6 fruit fly cellular contexts compared by ENCODE assay signal in the genomic region with DNA sequence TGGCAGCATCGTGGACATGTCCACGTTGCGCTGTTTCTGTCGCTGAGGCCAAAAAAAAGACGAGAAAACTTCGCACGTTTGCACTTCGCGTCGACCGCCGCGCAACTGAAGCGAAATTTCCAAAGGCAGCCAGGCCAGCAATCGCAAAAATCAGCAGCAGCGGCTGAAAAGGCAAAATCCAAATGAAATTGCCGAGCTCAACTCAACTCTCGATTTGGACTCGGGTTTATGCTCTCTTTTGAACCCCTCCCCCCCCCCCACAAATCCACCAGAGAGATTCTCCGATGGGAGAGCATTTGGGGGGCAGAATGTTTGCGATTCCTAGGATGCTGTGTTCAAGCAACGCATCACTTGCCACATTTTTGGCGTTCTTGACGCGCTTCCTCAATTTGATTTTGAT.
A peak's percentile ranks its signal among the peaks of the same experiment; 100 is the strongest.
TF ChIP-seq lines count a peak whose summit lies in the region.

A gene (minus strand): TSS at position 88 of the 400 bp plus-strand sequence.

- no peak for TF ChIP-seq CTCF in whole organism, embryonic (GFP tag; optimal IDR thresholded peaks at IDR 0.05; lab: Kevin White, UChicago)

TF ChIP-seq in whole organism, 6 proteins besides CTCF, POLR2A, EP300 and RAD21:
- TF ChIP-seq CG8478 (optimal IDR thresholded peaks at IDR 0.05; lab: Kevin White, UChicago) (no peak), Dll (optimal IDR thresholded peaks at IDR 0.05; lab: Kevin White, UChicago) (peak; percentile 43)

TF ChIP-seq in whole organism, adult, 20 proteins besides CTCF, POLR2A, EP300 and RAD21:
- no peak for TF ChIP-seq kay (GFP tag; lab: Kevin White, UChicago; ENCODE audit: borderline replicate concordance)
- peak; percentile 28 for TF ChIP-seq Mnt (GFP tag; optimal IDR thresholded peaks at IDR 0.05; lab: Kevin White, UChicago)

TF ChIP-seq in whole organism, embryonic, 481 proteins besides CTCF, POLR2A, EP300 and RAD21 (continues in another document):
- TF ChIP-seq CG33213 (GFP tag; optimal IDR thresholded peaks at IDR 0.05; lab: Kevin White, UChicago) (no peak), gsb (GFP tag; IDR thresholded peaks at IDR 0.05; lab: Robert Waterston, UW) (no peak), Hand (GFP tag; optimal IDR thresholded peaks at IDR 0.05; lab: Kevin White, UChicago) (no peak), Scr (GFP tag; IDR thresholded peaks at IDR 0.05; lab: Robert Waterston, UW; ENCODE audit: partially characterized antibody) (peak; percentile 9; the same call in 1 of the 2 replicates), HmgZ (tag; optimal IDR thresholded peaks at IDR 0.05; lab: Kevin White, UChicago) (no peak), E2f1 (GFP tag; IDR thresholded peaks at IDR 0.05; lab: Robert Waterston, UW) (no peak), Gug (GFP tag; IDR thresholded peaks at IDR 0.05; lab: Robert Waterston, UW) (no peak), zfh1 (GFP tag; IDR thresholded peaks at IDR 0.05; lab: Robert Waterston, UW) (no peak), Lpt (GFP tag; optimal IDR thresholded peaks at IDR 0.05; lab: Kevin White, UChicago) (no peak), odd (GFP tag; optimal IDR thresholded peaks at IDR 0.05; lab: Kevin White, UChicago) (no peak), Hsf (GFP tag; optimal IDR thresholded peaks at IDR 0.05; lab: Kevin White, UChicago) (no peak), CG4820 (GFP tag; optimal IDR thresholded peaks at IDR 0.05; lab: Kevin White, UChicago) (no peak), CG15601 (tag; optimal IDR thresholded peaks at IDR 0.05; lab: Kevin White, UChicago) (no peak), PHDP (tag; optimal IDR thresholded peaks at IDR 0.05; lab: Kevin White, UChicago) (no peak), CG8290 (GFP tag; optimal IDR thresholded peaks at IDR 0.05; lab: Kevin White, UChicago) (no peak), CG8290 (tag; optimal IDR thresholded peaks at IDR 0.05; lab: Kevin White, UChicago) (peak in 1 of 2 experiments; percentile 13), CG30431 (GFP tag; optimal IDR thresholded peaks at IDR 0.05; lab: Kevin White, UChicago) (no peak), mam (GFP tag; optimal IDR thresholded peaks at IDR 0.05; lab: Kevin White, UChicago) (no peak), C15 (GFP tag; IDR thresholded peaks at IDR 0.05; lab: Robert Waterston, UW) (no peak), CG42726 (GFP tag; IDR thresholded peaks at IDR 0.05; lab: Robert Waterston, UW; ENCODE audit: partially characterized antibody) (peak; percentile 51; the same call in 1 of the 2 replicates)

TF ChIP-seq in whole organism, prepupa, 60 proteins besides CTCF, POLR2A, EP300 and RAD21:
- TF ChIP-seq CG6163 (GFP tag; IDR thresholded peaks at IDR 0.05; lab: Robert Waterston, UW) = 0 out of 3 replicates have a peak, but pooled peaks have one; percentile 45
- no peak for TF ChIP-seq Eip75B (GFP tag; optimal IDR thresholded peaks at IDR 0.05; lab: Kevin White, UChicago)
- no peak for TF ChIP-seq net (GFP tag; optimal IDR thresholded peaks at IDR 0.05; lab: Kevin White, UChicago)
- TF ChIP-seq lz (GFP tag; optimal IDR thresholded peaks at IDR 0.05; lab: Kevin White, UChicago) = no peak
- TF ChIP-seq CG11762 (GFP tag; optimal IDR thresholded peaks at IDR 0.05; lab: Kevin White, UChicago; ENCODE audit: insufficient read depth) = no peak
- TF ChIP-seq CG10631 (GFP tag; optimal IDR thresholded peaks at IDR 0.05; lab: Kevin White, UChicago) = no peak
- TF ChIP-seq CG1621 (tag; optimal IDR thresholded peaks at IDR 0.05; lab: Kevin White, UChicago) = no peak
- peak; percentile 68; the same call in 2 of the 3 replicates for TF ChIP-seq eg (GFP tag; IDR thresholded peaks at IDR 0.05; lab: Robert Waterston, UW)

TF ChIP-seq in whole organism, pupa, 21 proteins besides CTCF, POLR2A, EP300 and RAD21:
- TF ChIP-seq CG10348 (GFP tag; IDR thresholded peaks at IDR 0.05; lab: Robert Waterston, UW) = no peak
- no peak for TF ChIP-seq CG14655 (GFP tag; optimal IDR thresholded peaks at IDR 0.05; lab: Kevin White, UChicago)
- peak; percentile 77 for TF ChIP-seq CG4496 (GFP tag; IDR thresholded peaks at IDR 0.05; lab: Robert Waterston, UW)
- TF ChIP-seq fd96Ca (GFP tag; IDR thresholded peaks at IDR 0.05; lab: Robert Waterston, UW) = no peak; the same call in 2 of the 3 replicates
- no peak for TF ChIP-seq rn (GFP tag; IDR thresholded peaks at IDR 0.05; lab: Robert Waterston, UW)
- no peak for TF ChIP-seq Snoo (tag; optimal IDR thresholded peaks at IDR 0.05; lab: Kevin White, UChicago)
- no peak for TF ChIP-seq EcR (GFP tag; optimal IDR thresholded peaks at IDR 0.05; lab: Kevin White, UChicago)
- TF ChIP-seq CG32121 (GFP tag; IDR thresholded peaks at IDR 0.05; lab: Robert Waterston, UW) = no peak
- peak; percentile 15; the same call in 1 of the 2 replicates for TF ChIP-seq Ets98B (GFP tag; IDR thresholded peaks at IDR 0.05; lab: Robert Waterston, UW)
- TF ChIP-seq CG9948 (tag; optimal IDR thresholded peaks at IDR 0.05; lab: Kevin White, UChicago) = no peak
- TF ChIP-seq Pif1B (GFP tag; optimal IDR thresholded peaks at IDR 0.05; lab: Kevin White, UChicago) = no peak
- no peak for TF ChIP-seq CG17806 (tag; optimal IDR thresholded peaks at IDR 0.05; lab: Kevin White, UChicago)
- TF ChIP-seq CG8159 (tag; optimal IDR thresholded peaks at IDR 0.05; lab: Kevin White, UChicago) = no peak
- TF ChIP-seq CG13204 (GFP tag; optimal IDR thresholded peaks at IDR 0.05; lab: Kevin White, UChicago) = no peak
- no peak for TF ChIP-seq CG8301 (tag; optimal IDR thresholded peaks at IDR 0.05; lab: Kevin White, UChicago)
- TF ChIP-seq CG34367 (tag; optimal IDR thresholded peaks at IDR 0.05; lab: Kevin White, UChicago) = no peak
- TF ChIP-seq D1 (tag; optimal IDR thresholded peaks at IDR 0.05; lab: Kevin White, UChicago) = no peak
- TF ChIP-seq Pif1A (GFP tag; optimal IDR thresholded peaks at IDR 0.05; lab: Kevin White, UChicago) = no peak
- TF ChIP-seq gl (tag; optimal IDR thresholded peaks at IDR 0.05; lab: Kevin White, UChicago) = peak; percentile 14
- no peak for TF ChIP-seq CG15710 (tag; optimal IDR thresholded peaks at IDR 0.05; lab: Kevin White, UChicago)
- TF ChIP-seq CG12605 (GFP tag; IDR thresholded peaks at IDR 0.05; lab: Robert Waterston, UW) = peak; percentile 26; the same call in 1 of the 2 replicates

TF ChIP-seq in whole organism, wandering third instar larva, 38 proteins besides CTCF, POLR2A, EP300 and RAD21:
- no peak for TF ChIP-seq woc (GFP tag; optimal IDR thresholded peaks at IDR 0.05; lab: Kevin White, UChicago)
- TF ChIP-seq jim (GFP tag; optimal IDR thresholded peaks at IDR 0.05; lab: Kevin White, UChicago) = no peak
- no peak for TF ChIP-seq ey (GFP tag; optimal IDR thresholded peaks at IDR 0.05; lab: Kevin White, UChicago)
- TF ChIP-seq Dfd (GFP tag; optimal IDR thresholded peaks at IDR 0.05; lab: Kevin White, UChicago) = peak; percentile 58
- peak; percentile 2 for TF ChIP-seq Dif (GFP tag; optimal IDR thresholded peaks at IDR 0.05; lab: Kevin White, UChicago; ENCODE audit: partially characterized antibody)
TF ChIP-seq in whole organism, wandering third instar larva: peak in this region for 2.
